Worm (Caenorhabditis elegans) whole organism, L1 larva: ENCODE results near the gene rab-28.

Source experiments
- C04F5.9 ChIP-seq: sonication (generic microtip); optimal IDR thresholded peaks from 2 replicates; lab custom pipeline; 2016; ENCODE audit warnings: missing genetic modification characterization, missing compliant biosample characterization
- C16A3.4 ChIP-seq: fragments of 150-350 bp; optimal IDR thresholded peaks from 2 replicates; lab custom pipeline; 2014; ENCODE audit warnings: missing biosample characterization, missing genetic modification characterization
- C34B4.2 ChIP-seq: sonication (generic microtip); optimal IDR thresholded peaks from 2 replicates; lab custom pipeline; 2017; ENCODE audit warnings: mild to moderate bottlenecking, missing genetic modification characterization, missing compliant biosample characterization
- Y116A8C.19 ChIP-seq: sonication (generic microtip); optimal IDR thresholded peaks from 2 replicates; lab custom pipeline; 2016; ENCODE audit warnings: missing compliant biosample characterization, missing genetic modification characterization, borderline replicate concordance
- alr-1 ChIP-seq: fragments of 200-800 bp; sonication (Bioruptor generic); optimal IDR thresholded peaks from 2 replicates; lab custom pipeline; 2018; ENCODE audit warnings: borderline replicate concordance, mild to moderate bottlenecking, missing genetic modification characterization, missing compliant biosample characterization
- aly-2 ChIP-seq: fragments of 150-350 bp; optimal IDR thresholded peaks from 2 replicates; lab custom pipeline; 2014; ENCODE audit warnings: missing biosample characterization, missing genetic modification characterization
- ceh-63 ChIP-seq: fragments of 200-800 bp; sonication (Bioruptor generic); optimal IDR thresholded peaks from 2 replicates; lab custom pipeline; 2018; ENCODE audit warnings: mild to moderate bottlenecking, missing genetic modification characterization, missing compliant biosample characterization
- ceh-82 ChIP-seq, 3 experiments: fragments of 150-350 bp in 1 of 3; sonication (generic microtip) in 2 of 3; optimal IDR thresholded peaks; 2 replicates each; lab custom pipeline; 2014 to 2017; ENCODE audit warnings: missing biosample characterization in 3 of 3, missing genetic modification characterization in 3 of 3
- efl-1 ChIP-seq, 4 experiments: fragments of 150-350 bp; optimal IDR thresholded peaks in 3 of 4; peaks in 1 of 4; 1 replicate in 1 of 4; 2 replicates in 3 of 4; lab custom pipeline; 2014; ENCODE audit warnings: missing biosample characterization in 2 of 4, missing genetic modification characterization in 2 of 4, missing genetic modification reagents in 2 of 4
- efl-3 ChIP-seq: fragments of 200-800 bp; sonication (Bioruptor generic); optimal IDR thresholded peaks from 2 replicates; lab custom pipeline; 2018; ENCODE audit warnings: mild to moderate bottlenecking, missing genetic modification characterization, missing compliant biosample characterization
- egl-27 ChIP-seq, 2 experiments: fragments of 150-350 bp in 1 of 2; sonication (generic microtip); optimal IDR thresholded peaks; 3 replicates each; lab custom pipeline; 2017 to 2018; ENCODE audit warnings: missing biosample characterization in 2 of 2, missing genetic modification characterization in 2 of 2, missing genetic modification reagents in 2 of 2
- fkh-10 ChIP-seq: sonication (generic microtip); optimal IDR thresholded peaks from 2 replicates; lab custom pipeline; 2017; ENCODE audit warnings: missing biosample characterization, missing genetic modification reagents, missing genetic modification characterization
- fkh-8 ChIP-seq: sonication (generic microtip); optimal IDR thresholded peaks from 2 replicates; lab custom pipeline; 2016; ENCODE audit warnings: mild to moderate bottlenecking, missing genetic modification characterization, missing compliant biosample characterization
- fos-1 ChIP-seq: fragments of 150-350 bp; optimal IDR thresholded peaks from 2 replicates; lab custom pipeline; 2014; ENCODE audit warnings: missing biosample characterization, missing genetic modification characterization
- grh-1 ChIP-seq: fragments of 200-800 bp; sonication (Bioruptor generic); IDR thresholded peaks from 2 replicates; pipeline ENCODE4 v1.3.6; 2022; ENCODE audit warnings: missing genetic modification reagents, missing genetic modification characterization, missing compliant biosample characterization
- irx-1 ChIP-seq: sonication (generic microtip); optimal IDR thresholded peaks from 2 replicates; lab custom pipeline; 2016; ENCODE audit warnings: missing genetic modification characterization, missing compliant biosample characterization
- isw-1 ChIP-seq: fragments of 200-800 bp; sonication (Bioruptor generic); IDR thresholded peaks from 2 replicates; pipeline ENCODE4 v1.3.6; 2022; ENCODE audit warnings: missing genetic modification characterization, missing compliant biosample characterization
- lin-13 ChIP-seq: fragments of 150-350 bp; optimal IDR thresholded peaks from 2 replicates; lab custom pipeline; 2014; ENCODE audit warnings: missing biosample characterization, missing genetic modification reagents, missing genetic modification characterization
- lin-35 ChIP-seq, 2 experiments: fragments of 150-350 bp; optimal IDR thresholded peaks; 2 replicates each; lab custom pipeline; 2014; ENCODE audit warnings: missing biosample characterization in 2 of 2, missing genetic modification characterization in 2 of 2, missing genetic modification reagents in 2 of 2
- lin-39 ChIP-seq: fragments of 150-350 bp; optimal IDR thresholded peaks from 2 replicates; lab custom pipeline; 2014; ENCODE audit warnings: missing biosample characterization, missing genetic modification reagents, missing genetic modification characterization
- lir-3 ChIP-seq: sonication (generic microtip); optimal IDR thresholded peaks from 2 replicates; lab custom pipeline; 2016; ENCODE audit warnings: mild to moderate bottlenecking, missing genetic modification characterization, moderate library complexity, missing compliant biosample characterization; ENCODE audit not compliant: poor library complexity
- lsy-2 ChIP-seq, 2 experiments: fragments of 150-350 bp; optimal IDR thresholded peaks; 2 replicates each; lab custom pipeline; 2014; ENCODE audit warnings: missing biosample characterization in 2 of 2, missing genetic modification characterization in 2 of 2
- mab-9 ChIP-seq: fragments of 200-800 bp; sonication (Bioruptor generic); IDR thresholded peaks from 2 replicates; pipeline ENCODE4 v1.3.6; 2022; ENCODE audit warnings: missing genetic modification reagents, missing genetic modification characterization, missing compliant biosample characterization
- mef-2 ChIP-seq: fragments of 150-350 bp; optimal IDR thresholded peaks from 2 replicates; lab custom pipeline; 2014; ENCODE audit warnings: missing biosample characterization, missing genetic modification characterization
- mep-1 ChIP-seq: fragments of 150-350 bp; optimal IDR thresholded peaks from 2 replicates; lab custom pipeline; 2014; ENCODE audit warnings: missing biosample characterization, missing genetic modification characterization
- nhr-11 ChIP-seq: fragments of 150-350 bp; optimal IDR thresholded peaks from 2 replicates; lab custom pipeline; 2014; ENCODE audit warnings: missing biosample characterization, missing genetic modification characterization
- nhr-20 ChIP-seq: sonication (generic microtip); optimal IDR thresholded peaks from 2 replicates; lab custom pipeline; 2016; ENCODE audit warnings: mild to moderate bottlenecking, missing genetic modification characterization, missing compliant biosample characterization
- nhr-47 ChIP-seq: sonication (generic microtip); optimal IDR thresholded peaks from 2 replicates; lab custom pipeline; 2016; ENCODE audit warnings: mild to moderate bottlenecking, missing genetic modification characterization, moderate library complexity, missing compliant biosample characterization
- nhr-77 ChIP-seq: fragments of 150-350 bp; optimal IDR thresholded peaks from 2 replicates; lab custom pipeline; 2014; ENCODE audit warnings: missing biosample characterization, missing genetic modification characterization
- nhr-85 ChIP-seq: sonication (generic microtip); peaks from one replicate; lab custom pipeline; 2016; ENCODE audit warnings: missing genetic modification characterization, inconsistent platforms, missing compliant biosample characterization
- nhr-90 ChIP-seq: sonication (generic microtip); optimal IDR thresholded peaks from 2 replicates; lab custom pipeline; 2016; ENCODE audit warnings: mild to moderate bottlenecking, missing genetic modification characterization, missing compliant biosample characterization; ENCODE audit not compliant: poor library complexity
- pqm-1 ChIP-seq: sonication (generic microtip); optimal IDR thresholded peaks from 3 replicates; lab custom pipeline; 2017; ENCODE audit warnings: missing biosample characterization, missing genetic modification characterization
- skn-1 ChIP-seq: fragments of 150-350 bp; optimal IDR thresholded peaks from 2 replicates; lab custom pipeline; 2014; ENCODE audit warnings: missing biosample characterization, missing genetic modification characterization
- snpc-4 ChIP-seq: fragments of 150-350 bp; optimal IDR thresholded peaks from 2 replicates; lab custom pipeline; 2014; ENCODE audit warnings: missing biosample characterization, missing genetic modification characterization
- sox-4 ChIP-seq: sonication (generic microtip); optimal IDR thresholded peaks from 2 replicates; lab custom pipeline; 2016; ENCODE audit warnings: missing genetic modification characterization, missing compliant biosample characterization
- sptf-1 ChIP-seq: fragments of 150-350 bp; optimal IDR thresholded peaks from 2 replicates; lab custom pipeline; 2014; ENCODE audit warnings: missing biosample characterization, missing genetic modification characterization
- sup-37 ChIP-seq: fragments of 200-800 bp; sonication (Bioruptor generic); optimal IDR thresholded peaks from 2 replicates; lab custom pipeline; 2018; ENCODE audit warnings: mild to moderate bottlenecking, missing genetic modification characterization, missing compliant biosample characterization
- tbx-2 ChIP-seq: sonication (generic microtip); optimal IDR thresholded peaks from 2 replicates; lab custom pipeline; 2016; ENCODE audit warnings: missing genetic modification characterization, missing compliant biosample characterization
- tlp-1 ChIP-seq: fragments of 150-350 bp; optimal IDR thresholded peaks from 2 replicates; lab custom pipeline; 2014; ENCODE audit warnings: missing biosample characterization, missing genetic modification characterization
- unc-130 ChIP-seq: fragments of 150-350 bp; optimal IDR thresholded peaks from 2 replicates; lab custom pipeline; 2017; ENCODE audit warnings: missing biosample characterization, missing genetic modification characterization, inconsistent platforms
- unc-86 ChIP-seq: sonication (generic microtip); optimal IDR thresholded peaks from 2 replicates; lab custom pipeline; 2016; ENCODE audit warnings: missing genetic modification characterization, missing compliant biosample characterization
- vab-15 ChIP-seq: sonication (generic microtip); optimal IDR thresholded peaks from 2 replicates; lab custom pipeline; 2017; ENCODE audit warnings: missing genotype, mild to moderate bottlenecking, missing genetic modification characterization, missing compliant biosample characterization
- xbp-1 ChIP-seq: sonication (generic microtip); optimal IDR thresholded peaks from 2 replicates; lab custom pipeline; 2016; ENCODE audit warnings: missing genetic modification characterization, missing compliant biosample characterization
- zag-1 ChIP-seq: fragments of 150-350 bp; optimal IDR thresholded peaks from 2 replicates; lab custom pipeline; 2014; ENCODE audit warnings: missing biosample characterization, missing genetic modification characterization
- zip-4 ChIP-seq: fragments of 200-800 bp; sonication (Bioruptor generic); optimal IDR thresholded peaks from 2 replicates; lab custom pipeline; 2018; ENCODE audit warnings: mild to moderate bottlenecking, missing genetic modification characterization, moderate library complexity, missing compliant biosample characterization
- ztf-11 ChIP-seq, 2 experiments: sonication (generic microtip); optimal IDR thresholded peaks; 2 replicates each; lab custom pipeline; 2016 to 2017; ENCODE audit warnings: missing genetic modification characterization in 2 of 2, missing biosample characterization in 1 of 2, missing compliant biosample characterization in 1 of 2
- ztf-4 ChIP-seq: fragments of 150-350 bp; optimal IDR thresholded peaks from 2 replicates; lab custom pipeline; 2014; ENCODE audit warnings: missing biosample characterization, missing genetic modification characterization

The rab-28 gene

ce11 chrIV:9198136-9198535, 45.7 kb downstream of the rab-28 start (continued):
- TF ChIP-seq nhr-90 (tag; lab: Kevin White, UChicago): peak; percentile 90
- TF ChIP-seq snpc-4: no peak
- no peak for TF ChIP-seq vab-15 (tag; lab: Kevin White, UChicago)
- TF ChIP-seq skn-1 (tag; lab: Kevin White, UChicago): peak; percentile 24
- TF ChIP-seq zip-4 (GFP tag; lab: Kevin White, UChicago): no peak
- peak; percentile 30 for TF ChIP-seq xbp-1 (tag; lab: Kevin White, UChicago)
- TF ChIP-seq C04F5.9: no peak
- no peak for TF ChIP-seq fkh-8
- no peak for TF ChIP-seq lin-39 (tag; lab: Kevin White, UChicago)
- TF ChIP-seq unc-130: peak; percentile 23
- no peak for TF ChIP-seq egl-27 (tag; optimal IDR thresholded peaks at IDR 0.05; lab: Kevin White, UChicago)
- TF ChIP-seq C34B4.2 (tag; lab: Kevin White, UChicago): no peak
- TF ChIP-seq pqm-1: no peak
- TF ChIP-seq nhr-77 (tag; lab: Kevin White, UChicago): no peak
- no peak for TF ChIP-seq alr-1 (tag; lab: Kevin White, UChicago)
- TF ChIP-seq nhr-20 (tag; lab: Kevin White, UChicago): peak; percentile 92
- no peak for TF ChIP-seq Y116A8C.19 (tag; lab: Kevin White, UChicago)
- TF ChIP-seq mab-9 (GFP tag; lab: Robert Waterston, UW): no peak
- peak; percentile 34 for TF ChIP-seq irx-1 (tag; lab: Kevin White, UChicago)
- TF ChIP-seq ceh-82 (tag; optimal IDR thresholded peaks at IDR 0.05; lab: Kevin White, UChicago): no peak
- no peak for TF ChIP-seq fkh-10 (GFP tag; lab: Kevin White, UChicago)
- peak; percentile 6 to 39 for TF ChIP-seq efl-1 (optimal IDR thresholded peaks at IDR 0.05; lab: Kevin White, UChicago)
- peak in 1 of 2 experiments; percentile 92 for TF ChIP-seq efl-1 (GFP tag; optimal IDR thresholded peaks at IDR 0.05 in 1 of 2; lab: Kevin White, UChicago)
- TF ChIP-seq mef-2 (tag; lab: Kevin White, UChicago): no peak
- TF ChIP-seq lin-13 (GFP tag; lab: Kevin White, UChicago): peak; percentile 13
- TF ChIP-seq lir-3 (tag; lab: Kevin White, UChicago): peak; percentile 7
- TF ChIP-seq fos-1 (tag; lab: Kevin White, UChicago): peak; percentile 60
- no peak for TF ChIP-seq aly-2 (tag; lab: Kevin White, UChicago)
- no peak for TF ChIP-seq nhr-11 (tag; lab: Kevin White, UChicago)
- TF ChIP-seq sptf-1 (tag; lab: Kevin White, UChicago): no peak
- no peak for TF ChIP-seq ceh-63 (GFP tag; lab: Kevin White, UChicago)
- no peak for TF ChIP-seq unc-86 (tag; lab: Kevin White, UChicago)
- TF ChIP-seq ztf-11 (tag; optimal IDR thresholded peaks at IDR 0.05; lab: Kevin White, UChicago): no peak
- no peak for TF ChIP-seq zag-1 (tag; lab: Kevin White, UChicago)
- peak in 1 of 2 experiments; percentile 85 for TF ChIP-seq lin-35 (GFP tag; optimal IDR thresholded peaks at IDR 0.05; lab: Kevin White, UChicago)
- peak; percentile 55 for TF ChIP-seq nhr-47 (tag; lab: Kevin White, UChicago)
- TF ChIP-seq sox-4 (tag; lab: Kevin White, UChicago): no peak
- peak; percentile 74 for TF ChIP-seq tbx-2 (tag; lab: Kevin White, UChicago)
- TF ChIP-seq isw-1: no peak
- TF ChIP-seq grh-1 (GFP tag; lab: Robert Waterston, UW): peak; percentile 49
- peak; percentile 74 for TF ChIP-seq C16A3.4
- no peak for TF ChIP-seq sup-37 (GFP tag; lab: Kevin White, UChicago)
- no peak for TF ChIP-seq efl-3 (GFP tag; lab: Kevin White, UChicago)
- TF ChIP-seq nhr-85 (tag; lab: Kevin White, UChicago): peak; percentile 97
- peak; percentile 21 to 65 for TF ChIP-seq lsy-2 (tag; optimal IDR thresholded peaks at IDR 0.05; lab: Kevin White, UChicago)
- no peak for TF ChIP-seq tlp-1 (tag; lab: Kevin White, UChicago)
- TF ChIP-seq mep-1 (tag; lab: Kevin White, UChicago): peak; percentile 72
- peak; percentile 36 for TF ChIP-seq ztf-4 (tag; lab: Kevin White, UChicago)
